Fruit fly (Drosophila melanogaster): ENCODE measurements around the gene CG14322.

DNA sequence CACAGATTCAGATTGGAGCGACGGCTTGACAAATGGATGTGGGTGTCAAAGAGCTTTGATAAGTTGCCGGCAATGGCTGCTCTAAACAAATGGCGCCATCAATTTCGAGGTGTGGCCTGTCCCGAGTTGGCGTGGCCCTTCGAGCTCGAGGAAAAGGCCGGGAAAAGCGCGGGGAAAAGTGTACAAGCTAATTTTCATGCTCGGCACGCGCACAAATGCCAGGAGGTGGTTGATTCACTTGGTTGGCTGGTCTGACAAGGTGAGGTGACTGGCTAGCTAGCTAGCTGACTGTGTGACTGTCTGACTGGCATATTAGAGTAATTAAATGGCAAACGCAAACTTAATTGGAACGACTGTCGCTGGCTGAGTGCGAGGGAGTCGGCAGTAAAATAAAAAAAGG, 45.6 kb upstream of the CG14322 start:
- no peak for TF ChIP-seq Ada2b (GFP tag; IDR thresholded peaks at IDR 0.05)
- no peak for TF ChIP-seq Hr39 (optimal IDR thresholded peaks at IDR 0.05)
- no peak for TF ChIP-seq CG10274 (GFP tag; optimal IDR thresholded peaks at IDR 0.05)
- TF ChIP-seq Oaz (GFP tag; IDR thresholded peaks at IDR 0.05): no peak
- no peak for TF ChIP-seq Adf1 (GFP tag; IDR thresholded peaks at IDR 0.05)
